Fruit fly (Drosophila melanogaster) whole organism, larva: Measurements from ENCODE around the gene PolE1.

Experiments used
- noc ChIP-seq: fragments of 200-800 bp; sonication (Bioruptor generic); optimal IDR thresholded peaks from 3 replicates; lab custom pipeline; 2019; ENCODE audit warnings: missing biosample characterization, mild to moderate bottlenecking, missing genetic modification characterization, moderate library complexity

The PolE1 gene

dm6 chr3R:23347432-23348305, at the start of gene PolE1:
PolE1 (plus strand) TSS chr3R:23348128.
- no peak for TF ChIP-seq noc (tag; lab: Kevin White, UChicago)

- no peak for TF ChIP-seq noc (tag; lab: Kevin White, UChicago)
Observed at dm6 chr3R:23300091-23300918, 47.6 kb upstream of the PolE1 start.

dm6 chr3R:23301270-23301669, 46.7 kb upstream of the PolE1 start:
- no peak for TF ChIP-seq noc (tag; lab: Kevin White, UChicago)

- TF ChIP-seq noc (tag; lab: Kevin White, UChicago) = no peak
Observed at dm6 chr3R:23302178-23302577, 45.8 kb upstream of the PolE1 start.

dm6 chr3R:23303297-23303696, 44.6 kb upstream of the PolE1 start:
- TF ChIP-seq noc (tag; lab: Kevin White, UChicago) = no peak

dm6 chr3R:23306828-23307227, 41.1 kb upstream of the PolE1 start:
- TF ChIP-seq noc (tag; lab: Kevin White, UChicago) = no peak

dm6 chr3R:23309690-23310089, 38.2 kb upstream of the PolE1 start:
- no peak for TF ChIP-seq noc (tag; lab: Kevin White, UChicago)

- TF ChIP-seq noc (tag; lab: Kevin White, UChicago) = no peak
Observed at dm6 chr3R:23310151-23310550, 37.8 kb upstream of the PolE1 start.

dm6 chr3R:23312796-23313195, 35.1 kb upstream of the PolE1 start:
- no peak for TF ChIP-seq noc (tag; lab: Kevin White, UChicago)

dm6 chr3R:23314332-23314731, 33.6 kb upstream of the PolE1 start:
- no peak for TF ChIP-seq noc (tag; lab: Kevin White, UChicago)

dm6 chr3R:23315221-23315620, 32.7 kb upstream of the PolE1 start:
- no peak for TF ChIP-seq noc (tag; lab: Kevin White, UChicago)

- TF ChIP-seq noc (tag; lab: Kevin White, UChicago) = no peak
Observed at dm6 chr3R:23315630-23316029, 32.3 kb upstream of the PolE1 start.

- peak; percentile 37 for TF ChIP-seq noc (tag; lab: Kevin White, UChicago)
Observed at dm6 chr3R:23316867-23317266, 31.1 kb upstream of the PolE1 start.

dm6 chr3R:23318928-23319327, 29.0 kb upstream of the PolE1 start:
- TF ChIP-seq noc (tag; lab: Kevin White, UChicago) = no peak

- TF ChIP-seq noc (tag; lab: Kevin White, UChicago) = no peak
Observed at dm6 chr3R:23320251-23320650, 27.7 kb upstream of the PolE1 start.

- TF ChIP-seq noc (tag; lab: Kevin White, UChicago) = no peak
Observed at dm6 chr3R:23323639-23324350, 24.1 kb upstream of the PolE1 start.
